Worm (Caenorhabditis elegans): ENCODE results near the gene C07G1.6.

ce11 chrIV:8198851-8199250 is 11.3 kb downstream of the C07G1.6 start, which contains the start of gene wsp-1:
- no peak for TF ChIP-seq ztf-23 (GFP tag; IDR thresholded peaks at IDR 0.05)
- no peak for TF ChIP-seq flt-1 (GFP tag; IDR thresholded peaks at IDR 0.05)
- no peak for TF ChIP-seq klf-2 (GFP tag; conservative IDR thresholded peaks at IDR 0.05)
- TF ChIP-seq T22C8.4 (GFP tag; IDR thresholded peaks at IDR 0.05): no peak
- no peak for TF ChIP-seq med-1 (GFP tag; optimal IDR thresholded peaks at IDR 0.05; ENCODE audit: insufficient read depth)
- TF ChIP-seq cog-1 (tag; optimal IDR thresholded peaks at IDR 0.05): no peak
- no peak for TF ChIP-seq ztf-29 (GFP tag; IDR thresholded peaks at IDR 0.05)

All from whole organism, midembryonic.